Fruit fly (Drosophila melanogaster): Measurements from ENCODE around the gene CG43127.

DNA sequence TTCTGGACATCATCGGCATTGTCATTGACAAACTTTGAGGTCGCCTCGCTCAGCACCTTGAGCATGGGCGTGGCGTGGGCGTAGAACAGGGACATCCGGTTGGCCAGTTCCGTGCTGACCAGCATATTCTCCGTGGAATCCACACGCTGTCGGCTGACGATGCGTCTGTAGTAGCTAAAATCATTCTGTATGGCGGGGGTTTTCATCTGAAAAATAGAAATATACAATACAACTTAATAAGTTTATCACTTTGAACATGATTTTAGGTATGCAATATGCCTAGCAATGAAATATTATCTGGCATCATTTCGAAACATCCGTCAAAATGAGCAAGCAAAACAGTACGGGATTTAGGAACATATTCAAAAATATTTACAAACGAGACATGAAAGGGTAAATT is 16.2 kb upstream of the CG43127 start, which contains the start of gene CG14154:
- TF ChIP-seq CG16779 (tag; optimal IDR thresholded peaks at IDR 0.05) = no peak
- no peak for TF ChIP-seq Hr39 (GFP tag; optimal IDR thresholded peaks at IDR 0.05)
- no peak for TF ChIP-seq vri (GFP tag; optimal IDR thresholded peaks at IDR 0.05)
- no peak for TF ChIP-seq Eip93F (GFP tag; optimal IDR thresholded peaks at IDR 0.05)
- TF ChIP-seq Eip75B (GFP tag; optimal IDR thresholded peaks at IDR 0.05) = no peak
- no peak for TF ChIP-seq Sox102F (GFP tag; optimal IDR thresholded peaks at IDR 0.05)
- TF ChIP-seq esn (GFP tag; optimal IDR thresholded peaks at IDR 0.05) = no peak

Data from whole organism, prepupa.